Worm (Caenorhabditis elegans) whole organism, L3 larva: ENCODE results near the gene K12H4.5.
A peak's percentile ranks its signal among the peaks of the same experiment; 100 is the strongest.

Experiments
- R02D3.7 ChIP-seq: fragments of 150-350 bp; optimal IDR thresholded peaks from 2 replicates; lab custom pipeline; 2014; ENCODE audit warnings: missing biosample characterization, missing genetic modification characterization
- ZK546.5 ChIP-seq: sonication (generic microtip); optimal IDR thresholded peaks from 2 replicates; lab custom pipeline; 2017; ENCODE audit warnings: missing biosample characterization, missing genetic modification characterization
- aly-2 ChIP-seq: fragments of 150-350 bp; optimal IDR thresholded peaks from 2 replicates; lab custom pipeline; 2014; ENCODE audit warnings: missing biosample characterization, missing genetic modification characterization
- ama-1 ChIP-seq: fragments of 150-350 bp; optimal IDR thresholded peaks from 2 replicates; lab custom pipeline; 2018
- ceh-28 ChIP-seq: fragments of 150-350 bp; optimal IDR thresholded peaks from 2 replicates; lab custom pipeline; 2014; ENCODE audit warnings: missing biosample characterization, missing genetic modification reagents, missing genetic modification characterization
- ceh-82 ChIP-seq: fragments of 150-350 bp; optimal IDR thresholded peaks from 2 replicates; lab custom pipeline; 2014; ENCODE audit warnings: missing biosample characterization, missing genetic modification characterization
- ceh-9 ChIP-seq: sonication (generic microtip); optimal IDR thresholded peaks from 2 replicates; lab custom pipeline; 2018; ENCODE audit warnings: missing biosample characterization, missing genetic modification characterization
- daf-12 ChIP-seq: fragments of 150-350 bp; optimal IDR thresholded peaks from 2 replicates; lab custom pipeline; 2014; ENCODE audit warnings: missing biosample characterization, missing genetic modification reagents, missing genetic modification characterization
- egl-27 ChIP-seq: sonication (generic microtip); optimal IDR thresholded peaks from 4 replicates; lab custom pipeline; 2017; ENCODE audit warnings: missing biosample characterization, missing genetic modification reagents, missing genetic modification characterization
- egl-5 ChIP-seq: fragments of 150-350 bp; optimal IDR thresholded peaks from 2 replicates; lab custom pipeline; 2017; ENCODE audit warnings: missing biosample characterization, missing genetic modification reagents, missing genetic modification characterization, inconsistent platforms
- elt-1 ChIP-seq: fragments of 150-350 bp; optimal IDR thresholded peaks from 2 replicates; lab custom pipeline; 2014; ENCODE audit warnings: missing biosample characterization, missing genetic modification characterization
- elt-2 ChIP-seq: sonication (generic microtip); optimal IDR thresholded peaks from 2 replicates; lab custom pipeline; 2016; ENCODE audit warnings: missing genetic modification reagents, mild to moderate bottlenecking, missing genetic modification characterization, missing compliant biosample characterization
- elt-3 ChIP-seq, 3 experiments: fragments of 150-350 bp in 1 of 3; sonication (generic microtip) in 2 of 3; optimal IDR thresholded peaks; 2 replicates in 2 of 3; 4 replicates in 1 of 3; lab custom pipeline; 2014 to 2017; ENCODE audit warnings: missing biosample characterization in 3 of 3, missing genetic modification characterization in 3 of 3
- eor-1 ChIP-seq, 2 experiments: fragments of 150-350 bp; optimal IDR thresholded peaks; 2 replicates each; lab custom pipeline; 2014 to 2018; ENCODE audit warnings: missing biosample characterization in 2 of 2, missing genetic modification characterization in 2 of 2
- fkh-10 ChIP-seq: sonication (generic microtip); optimal IDR thresholded peaks from 2 replicates; lab custom pipeline; 2017; ENCODE audit warnings: missing biosample characterization, missing genetic modification reagents, missing genetic modification characterization
- fkh-2 ChIP-seq: fragments of 150-350 bp; optimal IDR thresholded peaks from 2 replicates; lab custom pipeline; 2014; ENCODE audit warnings: missing biosample characterization, missing genetic modification reagents, missing genetic modification characterization
- fos-1 ChIP-seq: fragments of 150-350 bp; optimal IDR thresholded peaks from 2 replicates; lab custom pipeline; 2014; ENCODE audit warnings: missing biosample characterization, missing genetic modification characterization
- hmg-11 ChIP-seq: sonication (generic microtip); optimal IDR thresholded peaks from 2 replicates; lab custom pipeline; 2016; ENCODE audit warnings: missing genetic modification characterization, missing compliant biosample characterization
- lin-15B ChIP-seq: fragments of 150-350 bp; optimal IDR thresholded peaks from 2 replicates; lab custom pipeline; 2014; ENCODE audit warnings: missing biosample characterization, missing genetic modification characterization
- lin-39 ChIP-seq: fragments of 150-350 bp; optimal IDR thresholded peaks from 2 replicates; lab custom pipeline; 2018; ENCODE audit warnings: missing biosample characterization, missing genetic modification reagents, missing genetic modification characterization
- lsy-12 ChIP-seq: sonication (generic microtip); optimal IDR thresholded peaks from 2 replicates; lab custom pipeline; 2016; ENCODE audit warnings: mild to moderate bottlenecking, missing genetic modification characterization, missing compliant biosample characterization
- mdl-1 ChIP-seq: fragments of 150-350 bp; optimal IDR thresholded peaks from 2 replicates; lab custom pipeline; 2014; ENCODE audit warnings: missing biosample characterization, missing genetic modification characterization
- mml-1 ChIP-seq: fragments of 150-350 bp; sonication (generic microtip); optimal IDR thresholded peaks from 3 replicates; lab custom pipeline; 2014; ENCODE audit warnings: missing biosample characterization, missing genetic modification characterization
- nfya-1 ChIP-seq: sonication (generic microtip); optimal IDR thresholded peaks from 2 replicates; lab custom pipeline; 2017; ENCODE audit warnings: missing genetic modification characterization, mild to moderate bottlenecking, missing compliant biosample characterization, antibody characterized with exemption, moderate library complexity; ENCODE audit not compliant: insufficient read depth
- nhr-11 ChIP-seq: fragments of 150-350 bp; optimal IDR thresholded peaks from 2 replicates; lab custom pipeline; 2014; ENCODE audit warnings: missing biosample characterization, missing genetic modification characterization
- nhr-12 ChIP-seq: fragments of 150-350 bp; optimal IDR thresholded peaks from 2 replicates; lab custom pipeline; 2014; ENCODE audit warnings: missing biosample characterization, missing genetic modification characterization
- nhr-23 ChIP-seq: fragments of 150-350 bp; optimal IDR thresholded peaks from 2 replicates; lab custom pipeline; 2014; ENCODE audit warnings: missing biosample characterization, missing genetic modification reagents, missing genetic modification characterization
- nhr-237 ChIP-seq: fragments of 150-350 bp; optimal IDR thresholded peaks from 2 replicates; lab custom pipeline; 2014; ENCODE audit warnings: missing biosample characterization, missing genetic modification characterization
- nhr-25 ChIP-seq: sonication (generic microtip); optimal IDR thresholded peaks from 2 replicates; lab custom pipeline; 2017; ENCODE audit warnings: missing biosample characterization, missing genetic modification characterization
- nhr-28 ChIP-seq: fragments of 150-350 bp; optimal IDR thresholded peaks from 2 replicates; lab custom pipeline; 2014; ENCODE audit warnings: missing biosample characterization, missing genetic modification characterization
- nhr-67 ChIP-seq: fragments of 150-350 bp; optimal IDR thresholded peaks from 2 replicates; lab custom pipeline; 2014; ENCODE audit warnings: missing biosample characterization, missing genetic modification characterization
- nhr-76 ChIP-seq: fragments of 150-350 bp; sonication (generic microtip); optimal IDR thresholded peaks from 5 replicates; lab custom pipeline; 2014; ENCODE audit warnings: missing biosample characterization, missing genetic modification characterization
- nhr-77 ChIP-seq: fragments of 150-350 bp; optimal IDR thresholded peaks from 2 replicates; lab custom pipeline; 2014; ENCODE audit warnings: missing biosample characterization, missing genetic modification characterization
- pha-4 ChIP-seq: fragments of 150-350 bp; optimal IDR thresholded peaks from 2 replicates; lab custom pipeline; 2014; ENCODE audit warnings: missing biosample characterization, missing genetic modification reagents, missing genetic modification characterization
- pqm-1 ChIP-seq: fragments of 150-350 bp; optimal IDR thresholded peaks from 2 replicates; lab custom pipeline; 2017; ENCODE audit warnings: missing biosample characterization, missing genetic modification characterization, inconsistent platforms
- sea-2 ChIP-seq: fragments of 150-350 bp; sonication (generic microtip); optimal IDR thresholded peaks from 4 replicates; lab custom pipeline; 2014; ENCODE audit warnings: missing biosample characterization, missing genetic modification reagents, missing genetic modification characterization
- skn-1 ChIP-seq: fragments of 150-350 bp; optimal IDR thresholded peaks from 2 replicates; lab custom pipeline; 2014; ENCODE audit warnings: missing biosample characterization, missing genetic modification characterization
- snpc-4 ChIP-seq: fragments of 150-350 bp; optimal IDR thresholded peaks from 2 replicates; lab custom pipeline; 2014; ENCODE audit warnings: missing biosample characterization, missing genetic modification characterization
- tbx-2 ChIP-seq: sonication (generic microtip); optimal IDR thresholded peaks from 2 replicates; lab custom pipeline; 2016; ENCODE audit warnings: mild to moderate bottlenecking, missing genetic modification characterization, missing compliant biosample characterization
- unc-62 ChIP-seq: fragments of 150-350 bp; sonication (generic microtip); optimal IDR thresholded peaks from 4 replicates; lab custom pipeline; 2014; ENCODE audit warnings: missing biosample characterization, missing genetic modification reagents, missing genetic modification characterization
- zag-1 ChIP-seq: fragments of 150-350 bp; optimal IDR thresholded peaks from 2 replicates; lab custom pipeline; 2014; ENCODE audit warnings: missing biosample characterization, missing genetic modification characterization
- ztf-11 ChIP-seq: fragments of 150-350 bp; optimal IDR thresholded peaks from 2 replicates; lab custom pipeline; 2014; ENCODE audit warnings: missing biosample characterization, missing genetic modification characterization
- ztf-4 ChIP-seq: fragments of 150-350 bp; optimal IDR thresholded peaks from 2 replicates; lab custom pipeline; 2014; ENCODE audit warnings: missing biosample characterization, missing genetic modification characterization

Gene K12H4.5

ce11 chrIII:8036050-8036449, 8.2 kb upstream of the K12H4.5 start:
- TF ChIP-seq egl-5 (tag; lab: Kevin White, UChicago) (no peak), pqm-1 (tag; lab: Kevin White, UChicago) (no peak), nhr-76 (tag; lab: Kevin White, UChicago) (no peak), mml-1 (tag; lab: Kevin White, UChicago) (no peak), nhr-77 (tag; lab: Kevin White, UChicago) (no peak), ztf-4 (tag; lab: Kevin White, UChicago) (no peak)

- TF ChIP-seq ama-1 (lab: Kevin White, UChicago) = no peak
- TF ChIP-seq eor-1 (tag; optimal IDR thresholded peaks at IDR 0.05; lab: Kevin White, UChicago) = no peak
- no peak for TF ChIP-seq mml-1 (tag; lab: Kevin White, UChicago)
- peak in 1 of 3 experiments; percentile 79 for TF ChIP-seq elt-3 (tag; optimal IDR thresholded peaks at IDR 0.05; lab: Kevin White, UChicago)
- no peak for TF ChIP-seq ZK546.5 (tag; lab: Kevin White, UChicago)
- TF ChIP-seq fkh-2 (tag; lab: Kevin White, UChicago) = no peak
- TF ChIP-seq nhr-23 (tag; lab: Kevin White, UChicago) = peak; percentile 1
- TF ChIP-seq ceh-9 (tag; lab: Kevin White, UChicago) = no peak
- TF ChIP-seq ceh-28 (tag; lab: Kevin White, UChicago) = no peak
- no peak for TF ChIP-seq daf-12 (tag; lab: Kevin White, UChicago)
- TF ChIP-seq mdl-1 (tag; lab: Kevin White, UChicago) = no peak
- TF ChIP-seq nhr-76 (tag; lab: Kevin White, UChicago) = no peak
- TF ChIP-seq snpc-4 (tag; lab: Kevin White, UChicago) = no peak
- TF ChIP-seq, all 47 proteins: peak for 2
Measured at ce11 chrIII:8036497-8036896, 7.8 kb upstream of the K12H4.5 start.

ce11 chrIII:8037941-8038340, 6.3 kb upstream of the K12H4.5 start, which contains the start of gene dpf-6:
Gene dpf-6 (plus strand): TSS chrIII:8038241.
- TF ChIP-seq fos-1 (tag; lab: Kevin White, UChicago) (no peak), egl-5 (tag; lab: Kevin White, UChicago) (no peak), elt-1 (tag; lab: Kevin White, UChicago) (no peak), aly-2 (tag; lab: Kevin White, UChicago) (no peak), lin-39 (tag; lab: Kevin White, UChicago) (no peak)

- TF ChIP-seq aly-2 (tag; lab: Kevin White, UChicago) (no peak), fkh-10 (GFP tag; lab: Kevin White, UChicago) (no peak), hmg-11 (tag; lab: Kevin White, UChicago) (no peak), sea-2 (GFP tag; lab: Kevin White, UChicago) (no peak), skn-1 (tag; lab: Kevin White, UChicago) (no peak), nhr-12 (tag; lab: Kevin White, UChicago) (no peak)
- TF ChIP-seq, all 47 proteins: peak for 0
Measured at ce11 chrIII:8042775-8043174, 1.5 kb upstream of the K12H4.5 start, which contains the start of gene K12H4.6. Gene K12H4.6 (minus strand): TSS chrIII:8042875.

ce11 chrIII:8043784-8044183, 503 bp upstream of the K12H4.5 start:
- peak; percentile 96 for TF ChIP-seq nhr-25 (tag; lab: Kevin White, UChicago)
- peak; percentile 57 for TF ChIP-seq ztf-11 (tag; lab: Kevin White, UChicago)
- peak; percentile 96 for TF ChIP-seq unc-62
- TF ChIP-seq nhr-67 (tag; lab: Kevin White, UChicago) = peak; percentile 44
- peak in 1 of 2 experiments; percentile 14 for TF ChIP-seq eor-1 (tag; optimal IDR thresholded peaks at IDR 0.05; lab: Kevin White, UChicago)
- TF ChIP-seq lsy-12 (tag; lab: Kevin White, UChicago) = peak; percentile 98
- TF ChIP-seq nhr-11 (tag; lab: Kevin White, UChicago) = peak; percentile 97
- TF ChIP-seq ceh-82 (tag; lab: Kevin White, UChicago) = peak; percentile 92
- TF ChIP-seq aly-2 (tag; lab: Kevin White, UChicago) = no peak
- peak; percentile 95 for TF ChIP-seq snpc-4 (tag; lab: Kevin White, UChicago)
- peak; percentile 89 for TF ChIP-seq nhr-77 (tag; lab: Kevin White, UChicago)
- TF ChIP-seq daf-12 (tag; lab: Kevin White, UChicago) = peak; percentile 21
- TF ChIP-seq fkh-10 (GFP tag; lab: Kevin White, UChicago) = peak; percentile 96
- peak; percentile 93 for TF ChIP-seq elt-2
- peak; percentile 87 for TF ChIP-seq tbx-2
- TF ChIP-seq ceh-9 (tag; lab: Kevin White, UChicago) = no peak
- TF ChIP-seq nhr-76 (tag; lab: Kevin White, UChicago) = peak; percentile 79
- no peak for TF ChIP-seq nhr-237 (tag; lab: Kevin White, UChicago)
- TF ChIP-seq fkh-2 (tag; lab: Kevin White, UChicago) = no peak
- TF ChIP-seq egl-5 (tag; lab: Kevin White, UChicago) = peak; percentile 82
- TF ChIP-seq nhr-28 (tag; lab: Kevin White, UChicago) = no peak
- TF ChIP-seq R02D3.7 (tag; lab: Kevin White, UChicago) = peak; percentile 95
- TF ChIP-seq egl-27 = peak; percentile 96
- TF ChIP-seq ZK546.5 (tag; lab: Kevin White, UChicago) = peak; percentile 66
- peak; percentile 81 for TF ChIP-seq ztf-4 (tag; lab: Kevin White, UChicago)
- TF ChIP-seq nfya-1 (tag; lab: Kevin White, UChicago) = peak; percentile 96
- peak; percentile 100 for TF ChIP-seq pha-4
- TF ChIP-seq lin-15B = peak; percentile 99
- TF ChIP-seq nhr-23 (tag; lab: Kevin White, UChicago) = peak; percentile 97
- TF ChIP-seq sea-2 (GFP tag; lab: Kevin White, UChicago) = no peak
- TF ChIP-seq zag-1 (tag; lab: Kevin White, UChicago) = peak; percentile 49
- peak; percentile 53 for TF ChIP-seq ama-1 (lab: Kevin White, UChicago)
